Worm (Caenorhabditis elegans): ENCODE data around the gene cyp-33D3.

ce11 chrV:18808621-18809020 is 28.4 kb downstream of the cyp-33D3 start, which contains the start of gene C54E10.6:
- TF ChIP-seq C38D4.7 (GFP tag; optimal IDR thresholded peaks at IDR 0.05) (no peak), Y22D7AL.16 (tag; optimal IDR thresholded peaks at IDR 0.05) (no peak), ama-1 (optimal IDR thresholded peaks at IDR 0.05) (no peak), nhr-232 (tag; optimal IDR thresholded peaks at IDR 0.05) (no peak), lin-11 (tag; optimal IDR thresholded peaks at IDR 0.05) (no peak), tbx-7 (tag; optimal IDR thresholded peaks at IDR 0.05) (no peak), pag-3 (tag; optimal IDR thresholded peaks at IDR 0.05; ENCODE audit: borderline replicate concordance) (no peak), odd-2 (tag; optimal IDR thresholded peaks at IDR 0.05) (no peak), ceh-34 (tag; optimal IDR thresholded peaks at IDR 0.05) (no peak), unc-55 (GFP tag; optimal IDR thresholded peaks at IDR 0.05) (no peak), unc-86 (tag; optimal IDR thresholded peaks at IDR 0.05) (no peak), zip-5 (tag; optimal IDR thresholded peaks at IDR 0.05) (no peak), T23F11.4 (GFP tag; optimal IDR thresholded peaks at IDR 0.05) (no peak)
